Worm (Caenorhabditis elegans) whole organism, L1 larva: ENCODE measurements around the gene srh-80.

ENCODE experiments used
- C04F5.9 ChIP-seq: sonication (generic microtip); optimal IDR thresholded peaks from 2 replicates; lab custom pipeline; 2016; ENCODE audit warnings: missing genetic modification characterization, missing compliant biosample characterization
- C16A3.4 ChIP-seq: fragments of 150-350 bp; optimal IDR thresholded peaks from 2 replicates; lab custom pipeline; 2014; ENCODE audit warnings: missing biosample characterization, missing genetic modification characterization
- C34B4.2 ChIP-seq: sonication (generic microtip); optimal IDR thresholded peaks from 2 replicates; lab custom pipeline; 2017; ENCODE audit warnings: mild to moderate bottlenecking, missing genetic modification characterization, missing compliant biosample characterization
- Y116A8C.19 ChIP-seq: sonication (generic microtip); optimal IDR thresholded peaks from 2 replicates; lab custom pipeline; 2016; ENCODE audit warnings: missing compliant biosample characterization, missing genetic modification characterization, borderline replicate concordance
- ama-1 ChIP-seq: fragments of 150-350 bp; optimal IDR thresholded peaks from 2 replicates; lab custom pipeline; 2014
- blmp-1 ChIP-seq: fragments of 150-350 bp; optimal IDR thresholded peaks from 2 replicates; lab custom pipeline; 2014; ENCODE audit warnings: missing biosample characterization, missing genetic modification characterization
- ceh-88 ChIP-seq: fragments of 200-800 bp; sonication (Bioruptor generic); IDR thresholded peaks from 2 replicates; pipeline ENCODE4 v1.3.6; 2022; ENCODE audit warnings: missing genetic modification characterization, missing compliant biosample characterization
- ces-1 ChIP-seq: fragments of 150-350 bp; optimal IDR thresholded peaks from 2 replicates; lab custom pipeline; 2014; ENCODE audit warnings: missing biosample characterization, missing genetic modification reagents, missing genetic modification characterization
- dsc-1 ChIP-seq: sonication (generic microtip); optimal IDR thresholded peaks from 2 replicates; lab custom pipeline; 2016; ENCODE audit warnings: mild to moderate bottlenecking, missing genetic modification characterization, missing compliant biosample characterization
- efl-1 ChIP-seq, 4 experiments: fragments of 150-350 bp; optimal IDR thresholded peaks in 3 of 4; peaks in 1 of 4; 1 replicate in 1 of 4; 2 replicates in 3 of 4; lab custom pipeline; 2014; ENCODE audit warnings: missing biosample characterization in 2 of 4, missing genetic modification characterization in 2 of 4, missing genetic modification reagents in 2 of 4
- egl-13 ChIP-seq: sonication (generic microtip); optimal IDR thresholded peaks from 2 replicates; lab custom pipeline; 2016; ENCODE audit warnings: missing genotype, missing genetic modification reagents, missing genetic modification characterization, missing compliant biosample characterization
- egl-27 ChIP-seq, 2 experiments: fragments of 150-350 bp in 1 of 2; sonication (generic microtip); optimal IDR thresholded peaks; 3 replicates each; lab custom pipeline; 2017 to 2018; ENCODE audit warnings: missing biosample characterization in 2 of 2, missing genetic modification characterization in 2 of 2, missing genetic modification reagents in 2 of 2
- hlh-4 ChIP-seq: sonication (generic microtip); optimal IDR thresholded peaks from 2 replicates; lab custom pipeline; 2016; ENCODE audit warnings: mild to moderate bottlenecking, missing genetic modification characterization, missing compliant biosample characterization
- irx-1 ChIP-seq: sonication (generic microtip); optimal IDR thresholded peaks from 2 replicates; lab custom pipeline; 2016; ENCODE audit warnings: missing genetic modification characterization, missing compliant biosample characterization
- isw-1 ChIP-seq: fragments of 200-800 bp; sonication (Bioruptor generic); IDR thresholded peaks from 2 replicates; pipeline ENCODE4 v1.3.6; 2022; ENCODE audit warnings: missing genetic modification characterization, missing compliant biosample characterization
- lin-14 ChIP-seq: fragments of 200-800 bp; sonication (Bioruptor generic); optimal IDR thresholded peaks from 2 replicates; lab custom pipeline; 2018; ENCODE audit warnings: mild to moderate bottlenecking, missing genetic modification characterization, moderate library complexity, missing compliant biosample characterization
- lin-15B ChIP-seq: fragments of 150-350 bp; sonication (generic microtip); optimal IDR thresholded peaks from 3 replicates; lab custom pipeline; 2014; ENCODE audit warnings: missing biosample characterization, missing genetic modification characterization
- lin-35 ChIP-seq, 2 experiments: fragments of 150-350 bp; optimal IDR thresholded peaks; 2 replicates each; lab custom pipeline; 2014; ENCODE audit warnings: missing biosample characterization in 2 of 2, missing genetic modification characterization in 2 of 2, missing genetic modification reagents in 2 of 2
- lin-39 ChIP-seq: fragments of 150-350 bp; optimal IDR thresholded peaks from 2 replicates; lab custom pipeline; 2014; ENCODE audit warnings: missing biosample characterization, missing genetic modification reagents, missing genetic modification characterization
- lir-3 ChIP-seq: sonication (generic microtip); optimal IDR thresholded peaks from 2 replicates; lab custom pipeline; 2016; ENCODE audit warnings: mild to moderate bottlenecking, missing genetic modification characterization, moderate library complexity, missing compliant biosample characterization; ENCODE audit not compliant: poor library complexity
- mdl-1 ChIP-seq, 2 experiments: fragments of 150-350 bp; optimal IDR thresholded peaks; 2 replicates each; lab custom pipeline; 2014 to 2017; ENCODE audit warnings: missing biosample characterization in 2 of 2, missing genetic modification characterization in 2 of 2, inconsistent platforms in 1 of 2
- nhr-19 ChIP-seq: fragments of 200-800 bp; sonication (Bioruptor generic); conservative IDR thresholded peaks from 2 replicates; pipeline ENCODE4 v1.3.6; 2022; ENCODE audit warnings: missing genetic modification characterization, missing compliant biosample characterization
- nhr-20 ChIP-seq: sonication (generic microtip); optimal IDR thresholded peaks from 2 replicates; lab custom pipeline; 2016; ENCODE audit warnings: mild to moderate bottlenecking, missing genetic modification characterization, missing compliant biosample characterization
- nhr-237 ChIP-seq: fragments of 150-350 bp; optimal IDR thresholded peaks from 2 replicates; lab custom pipeline; 2014; ENCODE audit warnings: missing biosample characterization, missing genetic modification characterization
- nhr-71 ChIP-seq: sonication (generic microtip); optimal IDR thresholded peaks from 2 replicates; lab custom pipeline; 2016; ENCODE audit warnings: mild to moderate bottlenecking, missing genetic modification characterization, moderate library complexity, missing compliant biosample characterization
- nhr-77 ChIP-seq: fragments of 150-350 bp; optimal IDR thresholded peaks from 2 replicates; lab custom pipeline; 2014; ENCODE audit warnings: missing biosample characterization, missing genetic modification characterization
- nhr-85 ChIP-seq: sonication (generic microtip); peaks from one replicate; lab custom pipeline; 2016; ENCODE audit warnings: missing genetic modification characterization, inconsistent platforms, missing compliant biosample characterization
- nhr-90 ChIP-seq: sonication (generic microtip); optimal IDR thresholded peaks from 2 replicates; lab custom pipeline; 2016; ENCODE audit warnings: mild to moderate bottlenecking, missing genetic modification characterization, missing compliant biosample characterization; ENCODE audit not compliant: poor library complexity
- skn-1 ChIP-seq: fragments of 150-350 bp; optimal IDR thresholded peaks from 2 replicates; lab custom pipeline; 2014; ENCODE audit warnings: missing biosample characterization, missing genetic modification characterization
- snpc-4 ChIP-seq: fragments of 150-350 bp; optimal IDR thresholded peaks from 2 replicates; lab custom pipeline; 2014; ENCODE audit warnings: missing biosample characterization, missing genetic modification characterization
- swsn-7 ChIP-seq: sonication (generic microtip); optimal IDR thresholded peaks from 2 replicates; lab custom pipeline; 2016; ENCODE audit warnings: missing genetic modification characterization, missing compliant biosample characterization
- tlp-1 ChIP-seq: fragments of 150-350 bp; optimal IDR thresholded peaks from 2 replicates; lab custom pipeline; 2014; ENCODE audit warnings: missing biosample characterization, missing genetic modification characterization
- vab-15 ChIP-seq: sonication (generic microtip); optimal IDR thresholded peaks from 2 replicates; lab custom pipeline; 2017; ENCODE audit warnings: missing genotype, mild to moderate bottlenecking, missing genetic modification characterization, missing compliant biosample characterization
- xbp-1 ChIP-seq: sonication (generic microtip); optimal IDR thresholded peaks from 2 replicates; lab custom pipeline; 2016; ENCODE audit warnings: missing genetic modification characterization, missing compliant biosample characterization
- zag-1 ChIP-seq: fragments of 150-350 bp; optimal IDR thresholded peaks from 2 replicates; lab custom pipeline; 2014; ENCODE audit warnings: missing biosample characterization, missing genetic modification characterization
- zip-4 ChIP-seq: fragments of 200-800 bp; sonication (Bioruptor generic); optimal IDR thresholded peaks from 2 replicates; lab custom pipeline; 2018; ENCODE audit warnings: mild to moderate bottlenecking, missing genetic modification characterization, moderate library complexity, missing compliant biosample characterization
- ztf-11 ChIP-seq, 2 experiments: sonication (generic microtip); optimal IDR thresholded peaks; 2 replicates each; lab custom pipeline; 2016 to 2017; ENCODE audit warnings: missing genetic modification characterization in 2 of 2, missing biosample characterization in 1 of 2, missing compliant biosample characterization in 1 of 2

The srh-80 gene

DNA sequence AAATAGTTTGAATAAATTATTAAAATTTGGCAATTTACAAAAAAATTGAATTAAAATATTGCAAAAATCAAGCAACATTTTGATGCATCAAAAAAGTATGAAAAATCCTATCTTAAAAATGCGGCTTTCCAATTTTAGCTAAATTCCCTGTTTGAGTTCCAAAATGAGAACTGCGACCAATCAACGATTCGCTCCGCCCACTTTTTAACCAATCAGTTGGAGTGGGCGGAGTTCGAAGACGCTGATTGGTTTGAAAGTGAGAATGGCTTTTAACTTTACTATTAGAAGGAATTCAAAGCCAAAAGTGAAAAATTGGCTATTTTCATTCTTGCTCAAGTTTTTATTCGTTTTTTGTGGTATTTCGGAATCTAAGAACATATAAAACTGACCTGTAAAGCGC is 27.8 kb downstream of the srh-80 start:
- TF ChIP-seq snpc-4: no peak
- TF ChIP-seq efl-1 (optimal IDR thresholded peaks at IDR 0.05; lab: Kevin White, UChicago): no peak
- peak in 1 of 2 experiments; percentile 76 for TF ChIP-seq efl-1 (GFP tag; optimal IDR thresholded peaks at IDR 0.05 in 1 of 2; lab: Kevin White, UChicago)
- no peak for TF ChIP-seq ceh-88 (GFP tag; lab: Robert Waterston, UW)

DNA sequence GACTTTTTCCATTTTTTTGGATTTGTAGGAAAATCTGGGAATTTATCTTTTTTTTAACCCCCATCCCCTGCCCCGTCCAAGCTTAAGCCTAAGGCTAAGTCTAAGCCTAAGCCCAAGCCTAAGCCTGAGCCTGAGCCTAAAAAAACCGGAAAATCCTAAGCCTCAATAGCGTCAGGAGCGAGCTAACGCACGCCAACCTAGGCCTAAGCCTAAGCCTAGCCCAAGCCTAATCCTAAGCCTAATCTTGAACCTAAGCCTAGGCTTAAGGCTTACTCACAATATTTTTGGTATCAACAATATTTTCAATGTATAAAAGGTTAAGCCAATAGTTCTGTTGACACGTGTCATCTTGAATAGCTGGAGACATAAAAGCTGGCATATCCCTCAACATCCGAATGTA is 28.9 kb downstream of the srh-80 start:
- TF ChIP-seq lin-15B (no peak), C34B4.2 (tag; lab: Kevin White, UChicago) (no peak), C16A3.4 (tag; lab: Kevin White, UChicago) (no peak), skn-1 (tag; lab: Kevin White, UChicago) (no peak), lin-14 (no peak), irx-1 (no peak), C04F5.9 (tag; lab: Kevin White, UChicago) (no peak), lir-3 (tag; lab: Kevin White, UChicago) (no peak), vab-15 (tag; lab: Kevin White, UChicago) (no peak), zip-4 (GFP tag; lab: Kevin White, UChicago) (no peak), lin-39 (no peak), nhr-85 (tag; lab: Kevin White, UChicago) (no peak), xbp-1 (tag; lab: Kevin White, UChicago) (no peak), Y116A8C.19 (tag; lab: Kevin White, UChicago) (no peak), egl-13 (tag; lab: Kevin White, UChicago) (no peak), isw-1 (GFP tag; lab: Robert Waterston, UW) (no peak), nhr-77 (tag; lab: Kevin White, UChicago) (no peak), tlp-1 (tag; lab: Kevin White, UChicago) (no peak), nhr-237 (no peak)

DNA sequence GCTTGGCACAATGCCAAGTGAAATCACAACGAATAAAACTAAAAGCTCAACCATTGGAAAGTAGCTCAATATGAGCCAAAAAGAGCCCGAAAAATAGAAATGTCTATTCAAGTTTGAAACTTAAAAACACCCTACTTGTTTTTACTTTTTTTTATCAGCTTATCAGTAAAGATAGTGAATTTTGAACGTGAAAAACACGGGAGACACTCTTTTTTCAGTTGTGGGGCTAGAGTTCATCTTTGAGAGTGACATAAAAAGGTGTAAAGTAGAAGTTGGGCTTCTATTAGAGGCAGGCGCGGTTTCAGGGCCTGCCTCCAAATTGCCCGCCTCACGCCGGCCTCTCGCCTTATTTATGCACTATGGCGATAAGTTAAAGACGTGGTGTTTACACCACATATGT is 31.9 kb downstream of the srh-80 start, which contains the start of gene oac-39:
Gene oac-39, minus strand, starts transcription at position 101 of the 400 bp plus-strand sequence.
- TF ChIP-seq swsn-7: no peak
- no peak for TF ChIP-seq mdl-1 (tag; optimal IDR thresholded peaks at IDR 0.05; lab: Kevin White, UChicago)
- TF ChIP-seq tlp-1 (tag; lab: Kevin White, UChicago): no peak
- no peak for TF ChIP-seq xbp-1 (tag; lab: Kevin White, UChicago)
- no peak for TF ChIP-seq zag-1
- no peak for TF ChIP-seq ces-1 (GFP tag; lab: Kevin White, UChicago)
- no peak for TF ChIP-seq nhr-85 (tag; lab: Kevin White, UChicago)
- no peak for TF ChIP-seq nhr-71
- TF ChIP-seq egl-27 (tag; optimal IDR thresholded peaks at IDR 0.05; lab: Kevin White, UChicago): no peak
- TF ChIP-seq lin-35 (GFP tag; optimal IDR thresholded peaks at IDR 0.05; lab: Kevin White, UChicago): no peak
- no peak for TF ChIP-seq hlh-4 (tag; lab: Kevin White, UChicago)

DNA sequence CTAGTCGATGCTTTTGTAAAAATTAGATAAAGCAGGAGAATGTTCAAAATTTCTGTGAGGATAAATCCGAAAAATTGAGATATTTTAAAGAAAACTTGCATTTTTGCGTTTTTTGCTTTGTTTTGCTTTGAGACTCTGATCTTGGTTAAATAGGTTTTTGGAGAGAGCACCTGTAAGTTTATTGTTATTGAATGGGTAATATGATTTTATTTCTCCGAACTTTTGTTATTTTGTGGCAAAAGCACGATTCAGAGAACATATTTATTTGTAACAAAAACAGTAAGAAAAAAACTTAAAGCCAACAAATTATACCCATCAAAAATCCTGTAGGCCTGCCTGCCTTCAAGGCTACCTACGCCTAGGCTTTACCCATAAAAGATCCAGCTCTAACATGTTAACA is 34.9 kb downstream of the srh-80 start, which contains the start of gene str-121:
Gene str-121, minus strand, starts transcription at position 101 of the 400 bp plus-strand sequence.
- TF ChIP-seq ztf-11 (tag; optimal IDR thresholded peaks at IDR 0.05; lab: Kevin White, UChicago) (no peak), efl-1 (optimal IDR thresholded peaks at IDR 0.05; lab: Kevin White, UChicago) (no peak), efl-1 (GFP tag; optimal IDR thresholded peaks at IDR 0.05 in 1 of 2; lab: Kevin White, UChicago) (peak in 1 of 2 experiments; percentile 54)
- TF ChIP-seq, all 84 proteins: peak for 1

DNA sequence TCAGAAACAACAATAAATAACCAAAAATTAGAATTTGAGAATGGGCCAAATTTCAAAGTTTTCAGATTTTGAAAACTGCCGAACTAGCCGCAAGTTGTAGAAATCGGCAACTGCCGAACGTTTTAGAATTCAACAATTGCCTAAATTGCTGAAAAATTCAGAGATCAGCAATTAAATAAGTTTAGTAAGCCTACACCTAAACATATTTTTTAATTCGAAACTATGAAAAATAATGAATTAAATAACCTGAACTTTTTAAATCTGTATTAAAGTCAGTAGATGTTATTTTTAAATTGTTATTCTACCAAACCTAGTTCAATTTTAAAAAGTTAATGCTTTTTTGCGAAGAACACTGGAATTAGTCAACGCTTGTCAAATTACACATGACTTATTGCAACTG is 39.0 kb downstream of the srh-80 start, which contains the start of gene nhr-204:
Gene nhr-204, minus strand, starts transcription at position 101 of the 400 bp plus-strand sequence.
- no peak for TF ChIP-seq dsc-1
- TF ChIP-seq ama-1 (lab: Kevin White, UChicago): no peak
- TF ChIP-seq, all 84 proteins: peak for 0

DNA sequence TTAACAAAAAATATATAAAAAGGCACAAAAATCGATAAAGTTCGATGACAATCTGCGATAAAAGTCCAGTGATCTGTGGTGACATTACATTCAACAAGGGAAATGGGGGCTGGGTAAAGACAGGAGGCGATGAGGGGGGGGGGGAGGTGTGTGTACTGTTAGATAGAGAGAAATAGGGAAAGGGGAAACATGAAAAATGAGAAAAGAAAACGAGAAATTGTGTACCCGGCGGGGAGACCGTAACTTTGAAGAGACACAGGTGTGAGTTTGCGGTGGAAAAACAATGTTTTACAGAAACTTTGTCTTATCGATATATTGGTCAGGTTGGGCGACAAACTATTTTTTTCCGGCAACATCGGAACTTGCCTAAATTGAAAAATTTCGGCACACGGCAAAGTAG is 40.6 kb downstream of the srh-80 start:
- TF ChIP-seq blmp-1 (tag; lab: Kevin White, UChicago) (peak; percentile 81), efl-1 (optimal IDR thresholded peaks at IDR 0.05; lab: Kevin White, UChicago) (no peak), efl-1 (GFP tag; optimal IDR thresholded peaks at IDR 0.05 in 1 of 2; lab: Kevin White, UChicago) (peak in 1 of 2 experiments; percentile 89), nhr-90 (peak; percentile 18), nhr-85 (tag; lab: Kevin White, UChicago) (peak; percentile 82), lin-14 (no peak), nhr-20 (peak; percentile 7), egl-27 (tag; optimal IDR thresholded peaks at IDR 0.05; lab: Kevin White, UChicago) (no peak), nhr-19 (GFP tag; lab: Robert Waterston, UW) (no peak)
